Worm (Caenorhabditis elegans) whole organism, L2 larva: ENCODE data around the gene F53B1.9.
A peak's percentile ranks its signal among the peaks of the same experiment; 100 is the strongest.

Experiments
- ZK546.5 ChIP-seq: sonication (generic microtip); optimal IDR thresholded peaks from 2 replicates; lab custom pipeline; 2017; ENCODE audit warnings: missing biosample characterization, missing genetic modification characterization
- fos-1 ChIP-seq: fragments of 150-350 bp; optimal IDR thresholded peaks from 2 replicates; lab custom pipeline; 2014; ENCODE audit warnings: missing biosample characterization, missing genetic modification characterization
- nhr-12 ChIP-seq: fragments of 150-350 bp; optimal IDR thresholded peaks from 2 replicates; lab custom pipeline; 2014; ENCODE audit warnings: missing biosample characterization, missing genetic modification characterization
- nhr-6 ChIP-seq: fragments of 150-350 bp; optimal IDR thresholded peaks from 2 replicates; lab custom pipeline; 2014; ENCODE audit warnings: missing biosample characterization, missing genetic modification characterization
- skn-1 ChIP-seq: sonication (generic microtip); optimal IDR thresholded peaks from 2 replicates; lab custom pipeline; 2017; ENCODE audit warnings: missing biosample characterization, missing genetic modification characterization
- snpc-4 ChIP-seq: fragments of 150-350 bp; optimal IDR thresholded peaks from 2 replicates; lab custom pipeline; 2014; ENCODE audit warnings: missing biosample characterization, missing genetic modification characterization
- unc-39 ChIP-seq: fragments of 150-350 bp; optimal IDR thresholded peaks from 2 replicates; lab custom pipeline; 2014; ENCODE audit warnings: missing biosample characterization, missing genetic modification characterization
- unc-55 ChIP-seq: fragments of 150-350 bp; sonication (generic microtip); optimal IDR thresholded peaks from 3 replicates; lab custom pipeline; 2014; ENCODE audit warnings: missing biosample characterization, missing genetic modification reagents, missing genetic modification characterization
- unc-62 ChIP-seq: fragments of 150-350 bp; optimal IDR thresholded peaks from 2 replicates; lab custom pipeline; 2014; ENCODE audit warnings: missing biosample characterization, missing genetic modification reagents, missing genetic modification characterization

DNA sequence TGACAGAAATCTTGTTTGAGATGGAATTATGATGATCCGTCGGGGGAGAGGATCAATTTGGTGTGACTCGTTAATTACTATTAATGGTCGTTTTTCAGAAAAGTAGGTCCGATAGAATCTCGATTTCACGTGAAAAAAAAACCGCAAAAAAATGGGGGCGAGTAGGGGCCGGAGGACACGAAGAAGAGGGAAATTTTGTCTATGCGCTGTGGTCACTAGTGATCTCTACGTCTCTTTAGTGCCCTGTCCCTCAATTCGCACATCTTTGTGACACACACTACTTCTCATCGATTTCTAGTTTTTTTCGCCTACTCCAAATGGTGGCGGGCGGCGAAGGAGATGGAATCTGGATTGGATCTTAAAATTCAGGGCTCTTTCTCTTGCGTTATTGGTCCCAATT, 9.0 kb upstream of the F53B1.9 start:
- TF ChIP-seq skn-1 (tag; lab: Kevin White, UChicago) (no peak), snpc-4 (tag; lab: Kevin White, UChicago) (no peak), unc-39 (tag; lab: Kevin White, UChicago) (no peak), unc-55 (GFP tag; lab: Kevin White, UChicago) (peak; percentile 45), fos-1 (tag; lab: Kevin White, UChicago) (no peak), nhr-12 (tag; lab: Kevin White, UChicago) (no peak), unc-62 (GFP tag; lab: Kevin White, UChicago) (no peak), ZK546.5 (tag; lab: Kevin White, UChicago) (no peak), nhr-6 (tag; lab: Kevin White, UChicago) (no peak)
